Fruit fly (Drosophila melanogaster): ENCODE measurements around the gene CG13857.

CG13857 gene

DNA sequence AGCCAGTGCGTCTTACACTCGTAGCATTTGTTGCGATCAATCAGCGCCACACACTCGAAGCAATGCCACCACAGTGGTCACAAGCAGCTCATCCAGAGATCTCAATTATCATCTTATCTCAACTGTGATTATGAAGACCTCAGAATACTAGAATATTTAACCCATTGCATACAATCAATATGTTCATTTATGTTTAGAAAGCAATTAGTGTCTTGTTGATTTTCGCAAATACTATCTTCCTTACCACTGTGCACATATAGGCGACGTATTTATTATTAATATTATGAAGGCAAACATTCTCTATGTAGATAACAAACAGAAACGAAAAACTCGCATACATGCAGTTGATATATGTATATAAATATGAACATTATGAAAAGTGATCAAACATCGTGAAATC, 35.1 kb downstream of the CG13857 start (continued):
- peak; percentile 37 for TF ChIP-seq CG11398 (GFP tag; optimal IDR thresholded peaks at IDR 0.05)
- peak; percentile 65 for TF ChIP-seq lbe (GFP tag; optimal IDR thresholded peaks at IDR 0.05)
- peak; percentile 62 for TF ChIP-seq stc (GFP tag; IDR thresholded peaks at IDR 0.05)
- peak; percentile 65 for TF ChIP-seq az2 (GFP tag; optimal IDR thresholded peaks at IDR 0.05)
- peak; percentile 48 for TF ChIP-seq CG3065 (GFP tag; optimal IDR thresholded peaks at IDR 0.05)
- no peak for TF ChIP-seq slp2 (GFP tag; optimal IDR thresholded peaks at IDR 0.05)
- TF ChIP-seq CG15601 (tag; optimal IDR thresholded peaks at IDR 0.05) = peak; percentile 86
- no peak for TF ChIP-seq dm (GFP tag; optimal IDR thresholded peaks at IDR 0.05)
- peak; percentile 37 for TF ChIP-seq CG30431 (GFP tag; optimal IDR thresholded peaks at IDR 0.05)
- peak; percentile 69 for TF ChIP-seq Rfx (GFP tag; IDR thresholded peaks at IDR 0.05)
- no peak for TF ChIP-seq CG3995 (GFP tag; optimal IDR thresholded peaks at IDR 0.05)
- no peak for TF ChIP-seq insv (GFP tag; optimal IDR thresholded peaks at IDR 0.05)
- TF ChIP-seq pzg (GFP tag; optimal IDR thresholded peaks at IDR 0.05) = no peak
- TF ChIP-seq CG11560 (tag; IDR thresholded peaks at IDR 0.05) = 0 out of 3 replicates have a peak, but pooled peaks have one; percentile 39
- TF ChIP-seq CG10147 (GFP tag; optimal IDR thresholded peaks at IDR 0.05) = peak; percentile 40
- peak; percentile 49 for TF ChIP-seq gsb (GFP tag; IDR thresholded peaks at IDR 0.05)
- no peak for TF ChIP-seq CG7928 (GFP tag; optimal IDR thresholded peaks at IDR 0.05)
- TF ChIP-seq eyg (GFP tag; optimal IDR thresholded peaks at IDR 0.05) = peak; percentile 5
- no peak for TF ChIP-seq hb (GFP tag; IDR thresholded peaks at IDR 0.05; ENCODE audit: partially characterized antibody)
- peak; percentile 72 for TF ChIP-seq CG18599 (GFP tag; optimal IDR thresholded peaks at IDR 0.05)
- TF ChIP-seq ham (GFP tag; IDR thresholded peaks at IDR 0.05) = no peak
- peak; percentile 52 for TF ChIP-seq CG2120 (GFP tag; optimal IDR thresholded peaks at IDR 0.05)
- TF ChIP-seq CG6175 (GFP tag; IDR thresholded peaks at IDR 0.05) = 0 out of 3 replicates have a peak, but pooled peaks have one; percentile 13
- TF ChIP-seq Dek (tag; optimal IDR thresholded peaks at IDR 0.05) = peak; percentile 17
- TF ChIP-seq CG31365 (tag; optimal IDR thresholded peaks at IDR 0.05) = peak; percentile 41
- TF ChIP-seq row (GFP tag; IDR thresholded peaks at IDR 0.05) = peak; percentile 67; the same call in 2 of the 3 replicates
- peak; percentile 78 for TF ChIP-seq kni (GFP tag; optimal IDR thresholded peaks at IDR 0.05)
- peak; percentile 54; the same call in 1 of the 2 replicates for TF ChIP-seq Rx (GFP tag; IDR thresholded peaks at IDR 0.05)
- TF ChIP-seq MBD-R2 (GFP tag; IDR thresholded peaks at IDR 0.05) = peak; percentile 18; the same call in 1 of the 2 replicates
- TF ChIP-seq CG4328 (GFP tag; optimal IDR thresholded peaks at IDR 0.05) = peak; percentile 58
- peak in 1 of 3 experiments; percentile 15 for TF ChIP-seq Stat92E (GFP tag; optimal IDR thresholded peaks at IDR 0.05)
- peak; percentile 62 for TF ChIP-seq CG15011 (GFP tag; optimal IDR thresholded peaks at IDR 0.05)
- peak; percentile 12 for TF ChIP-seq CG10565 (GFP tag; optimal IDR thresholded peaks at IDR 0.05)
- TF ChIP-seq nau (GFP tag; optimal IDR thresholded peaks at IDR 0.05) = peak; percentile 86
- TF ChIP-seq caup (GFP tag; optimal IDR thresholded peaks at IDR 0.05; ENCODE audit: severe bottlenecking) = peak; percentile 43
- no peak for TF ChIP-seq jigr1 (GFP tag; IDR thresholded peaks at IDR 0.05)
- peak; percentile 70 for TF ChIP-seq CG10979 (tag; optimal IDR thresholded peaks at IDR 0.05)
- peak; percentile 69 for TF ChIP-seq CG13123 (GFP tag; optimal IDR thresholded peaks at IDR 0.05)
- peak; percentile 85 for TF ChIP-seq ara (GFP tag; IDR thresholded peaks at IDR 0.05)
- TF ChIP-seq nom (GFP tag; optimal IDR thresholded peaks at IDR 0.05) = peak; percentile 44
- TF ChIP-seq wdn (GFP tag; IDR thresholded peaks at IDR 0.05) = 0 out of 2 replicates have a peak, but pooled peaks have one; percentile 11
- TF ChIP-seq CG3407 (GFP tag; optimal IDR thresholded peaks at IDR 0.05) = peak; percentile 83
- peak; percentile 39; the same call in 1 of the 2 replicates for TF ChIP-seq CG1024 (GFP tag; IDR thresholded peaks at IDR 0.05)
- TF ChIP-seq CG7372 (GFP tag; IDR thresholded peaks at IDR 0.05) = peak; percentile 36; the same call in 1 of the 2 replicates
- TF ChIP-seq sc (optimal IDR thresholded peaks at IDR 0.05) = no peak
- peak; percentile 89 for TF ChIP-seq sc (GFP tag; optimal IDR thresholded peaks at IDR 0.05)
- TF ChIP-seq Fer1 (GFP tag; optimal IDR thresholded peaks at IDR 0.05) = peak; percentile 40
- TF ChIP-seq Drgx (GFP tag; IDR thresholded peaks at IDR 0.05) = peak; percentile 91
- TF ChIP-seq NC2α (GFP tag; optimal IDR thresholded peaks at IDR 0.05) = peak; percentile 55
- peak; percentile 74 for TF ChIP-seq gsb-n (tag; optimal IDR thresholded peaks at IDR 0.05)
